Fruit fly (Drosophila melanogaster): ENCODE results near the gene mtrm.
A peak's percentile ranks its signal among the peaks of the same experiment; 100 is the strongest.

The mtrm gene

DNA sequence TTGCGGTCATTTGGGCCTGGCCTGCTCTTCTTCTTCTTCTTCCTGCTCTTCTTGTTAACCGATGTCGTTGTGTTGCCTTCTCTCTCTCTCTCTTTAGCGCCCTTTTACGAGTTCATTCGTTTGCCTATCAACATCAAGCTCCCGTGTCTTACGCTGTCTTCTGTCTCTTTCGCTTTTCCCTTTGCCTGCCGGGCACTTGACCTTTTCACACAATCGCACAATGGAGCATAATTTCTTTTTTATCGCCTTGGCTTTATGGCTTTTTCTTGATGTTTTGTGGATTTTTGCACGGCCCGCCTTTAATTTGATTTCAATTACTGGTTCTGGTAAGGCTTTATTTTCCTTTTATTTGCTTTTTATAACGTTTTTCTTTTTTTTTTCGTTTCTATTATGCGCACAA is 8.5 kb downstream of the mtrm start:
- peak; percentile 27 for TF ChIP-seq Ets65A (GFP tag)
- peak; percentile 65 for TF ChIP-seq CG17385 (GFP tag; optimal IDR thresholded peaks at IDR 0.05)
- TF ChIP-seq vnd (GFP tag; IDR thresholded peaks at IDR 0.05; ENCODE audit: partially characterized antibody), result no peak
- TF ChIP-seq Hr78 (GFP tag; optimal IDR thresholded peaks at IDR 0.05), result peak in 1 of 2 experiments; percentile 90

DNA sequence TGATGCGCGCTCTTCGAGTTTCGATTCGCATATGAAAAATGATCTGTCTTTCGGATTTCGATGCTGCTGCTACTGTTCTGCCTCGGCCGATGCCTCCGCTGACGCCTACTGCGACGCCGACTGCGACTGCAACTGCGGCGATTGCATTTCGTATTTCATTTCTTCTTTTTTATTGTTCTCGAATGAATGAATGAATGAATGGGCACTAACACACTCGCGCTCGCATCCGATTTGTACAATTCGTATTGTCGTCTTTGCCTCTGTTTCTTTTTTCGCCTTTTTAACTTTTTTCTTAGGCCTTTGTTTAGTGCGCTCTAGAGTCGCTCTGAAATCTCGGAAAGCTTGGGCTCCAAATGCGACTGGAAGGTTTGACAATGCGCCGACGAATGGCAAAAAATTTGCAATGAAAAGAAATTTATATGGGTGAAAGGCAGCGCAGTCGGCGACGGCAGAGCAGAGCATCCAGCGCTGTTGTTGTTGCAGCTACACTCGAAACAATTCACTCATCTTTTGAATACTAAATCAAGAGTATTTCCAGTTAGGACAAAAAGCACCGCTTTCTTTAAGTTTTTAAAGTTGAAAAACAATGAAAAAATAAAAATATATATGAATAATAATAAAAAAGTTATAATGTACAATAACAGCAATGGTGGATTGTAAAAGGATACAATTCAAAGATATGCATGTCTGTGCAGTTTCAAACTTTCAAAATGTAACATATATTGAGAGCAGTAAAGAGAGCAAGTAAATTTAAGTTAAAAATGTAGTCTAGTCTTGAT is 9.2 kb downstream of the mtrm start, which contains the start of gene CG32354:
TSS of gene CG32354 (minus strand) at position 398 of the 779 bp plus-strand sequence.
- TF ChIP-seq hb (GFP tag; IDR thresholded peaks at IDR 0.05; ENCODE audit: partially characterized antibody) (no peak), slou (GFP tag; optimal IDR thresholded peaks at IDR 0.05) (no peak), ind (GFP tag; optimal IDR thresholded peaks at IDR 0.05) (no peak), cg (GFP tag; optimal IDR thresholded peaks at IDR 0.05) (peak; percentile 15), CG4360 (GFP tag; IDR thresholded peaks at IDR 0.05) (peak; percentile 58), CG1603 (tag; optimal IDR thresholded peaks at IDR 0.05) (no peak), chif (GFP tag; optimal IDR thresholded peaks at IDR 0.05) (no peak), klu (GFP tag; IDR thresholded peaks at IDR 0.05) (no peak), CG31224 (GFP tag; IDR thresholded peaks at IDR 0.05) (no peak), hbn (GFP tag; IDR thresholded peaks at IDR 0.05; ENCODE audit: partially characterized antibody) (no peak), CG10431 (GFP tag; optimal IDR thresholded peaks at IDR 0.05) (no peak), CG8281 (tag; optimal IDR thresholded peaks at IDR 0.05) (peak; percentile 53), jumu (GFP tag; optimal IDR thresholded peaks at IDR 0.05) (no peak), CG15011 (GFP tag; optimal IDR thresholded peaks at IDR 0.05) (no peak), CG17385 (GFP tag; optimal IDR thresholded peaks at IDR 0.05) (no peak), CoRest (tag; optimal IDR thresholded peaks at IDR 0.05) (no peak), fd3F (GFP tag; optimal IDR thresholded peaks at IDR 0.05) (no peak), gsb (GFP tag; IDR thresholded peaks at IDR 0.05) (no peak), toy (GFP tag; IDR thresholded peaks at IDR 0.05) (no peak), CG9727 (GFP tag; optimal IDR thresholded peaks at IDR 0.05) (no peak), CG1647 (GFP tag; optimal IDR thresholded peaks at IDR 0.05) (no peak), Elba2 (GFP tag; optimal IDR thresholded peaks at IDR 0.05) (no peak), CG8388 (GFP tag; optimal IDR thresholded peaks at IDR 0.05) (no peak), CG5245 (GFP tag; optimal IDR thresholded peaks at IDR 0.05) (no peak), sna (GFP tag; IDR thresholded peaks at IDR 0.05; ENCODE audit: partially characterized antibody) (no peak), Rx (GFP tag; IDR thresholded peaks at IDR 0.05) (no peak), Ravus (GFP tag; IDR thresholded peaks at IDR 0.05) (no peak), cas (GFP tag; IDR thresholded peaks at IDR 0.05) (no peak), Drgx (GFP tag; IDR thresholded peaks at IDR 0.05) (0 out of 2 replicates have a peak, but pooled peaks have one; percentile 6), H2.0 (GFP tag; IDR thresholded peaks at IDR 0.05) (no peak), phol (tag; optimal IDR thresholded peaks at IDR 0.05) (peak; percentile 15), Hr39 (optimal IDR thresholded peaks at IDR 0.05) (no peak), CG7786 (GFP tag; optimal IDR thresholded peaks at IDR 0.05) (no peak), Pdp1 (GFP tag; optimal IDR thresholded peaks at IDR 0.05) (no peak), CG11456 (GFP tag; IDR thresholded peaks at IDR 0.05) (no peak), CG4617 (GFP tag; optimal IDR thresholded peaks at IDR 0.05; ENCODE audit: borderline replicate concordance) (no peak), Poxn (GFP tag; IDR thresholded peaks at IDR 0.05) (no peak), bigmax (GFP tag; optimal IDR thresholded peaks at IDR 0.05) (no peak), Atf6 (GFP tag; IDR thresholded peaks at IDR 0.05) (no peak), chn (GFP tag; optimal IDR thresholded peaks at IDR 0.05) (no peak), CG9215 (GFP tag; IDR thresholded peaks at IDR 0.05) (no peak), h (optimal IDR thresholded peaks at IDR 0.05) (no peak), Adf1 (GFP tag; IDR thresholded peaks at IDR 0.05) (peak; percentile 59), onecut (GFP tag; IDR thresholded peaks at IDR 0.05) (no peak), tio (GFP tag; optimal IDR thresholded peaks at IDR 0.05) (no peak), Gug (GFP tag; IDR thresholded peaks at IDR 0.05) (peak; percentile 19; the same call in 2 of the 4 replicates)
